In genomic region chrX:3442543-3443207, dm6 we compare ENCODE assay signal across 2 fruit fly cellular contexts.
TF ChIP-seq lines count a peak whose summit lies in the region.

No protein-coding gene starts in this region.

- TF ChIP-seq CTCF in whole organism, embryonic (GFP tag; optimal IDR thresholded peaks at IDR 0.05; lab: Kevin White, UChicago): no peak

TF ChIP-seq in whole organism, adult, 20 proteins besides CTCF, POLR2A, EP300 and RAD21:
- TF ChIP-seq kay (GFP tag; lab: Kevin White, UChicago; ENCODE audit: borderline replicate concordance) (peak; percentile 76), ovo (GFP tag; optimal IDR thresholded peaks at IDR 0.05; lab: Kevin White, UChicago) (no peak), Mnt (GFP tag; optimal IDR thresholded peaks at IDR 0.05; lab: Kevin White, UChicago) (peak; percentile 1), pad (GFP tag; optimal IDR thresholded peaks at IDR 0.05; lab: Kevin White, UChicago) (no peak), cic (GFP tag; optimal IDR thresholded peaks at IDR 0.05; lab: Kevin White, UChicago) (peak; percentile 81)

TF ChIP-seq in whole organism, embryonic, 481 proteins besides CTCF, POLR2A, EP300 and RAD21:
- TF ChIP-seq mirr (GFP tag; optimal IDR thresholded peaks at IDR 0.05; lab: Kevin White, UChicago) (peak; percentile 20), CG8290 (GFP tag; optimal IDR thresholded peaks at IDR 0.05; lab: Kevin White, UChicago) (no peak), CG8290 (tag; optimal IDR thresholded peaks at IDR 0.05; lab: Kevin White, UChicago) (peak in 1 of 2 experiments; percentile 5), CG3163 (GFP tag; optimal IDR thresholded peaks at IDR 0.05; lab: Kevin White, UChicago) (no peak), tin (GFP tag; optimal IDR thresholded peaks at IDR 0.05; lab: Kevin White, UChicago) (no peak), Atf6 (GFP tag; IDR thresholded peaks at IDR 0.05; lab: Robert Waterston, UW) (no peak), z (GFP tag; IDR thresholded peaks at IDR 0.05; lab: Robert Waterston, UW) (no peak), Doc3 (GFP tag; IDR thresholded peaks at IDR 0.05; lab: Robert Waterston, UW; ENCODE audit: partially characterized antibody) (no peak), H2.0 (GFP tag; IDR thresholded peaks at IDR 0.05; lab: Robert Waterston, UW) (no peak), CG10366 (GFP tag; IDR thresholded peaks at IDR 0.05; lab: Robert Waterston, UW) (no peak), CG34376 (GFP tag; optimal IDR thresholded peaks at IDR 0.05; lab: Kevin White, UChicago) (peak; percentile 74), CG6254 (GFP tag; optimal IDR thresholded peaks at IDR 0.05; lab: Kevin White, UChicago) (no peak), eve (GFP tag; optimal IDR thresholded peaks at IDR 0.05; lab: Kevin White, UChicago) (no peak), Oli (tag; optimal IDR thresholded peaks at IDR 0.05; lab: Kevin White, UChicago) (no peak), CG10147 (GFP tag; optimal IDR thresholded peaks at IDR 0.05; lab: Kevin White, UChicago) (no peak), row (GFP tag; IDR thresholded peaks at IDR 0.05; lab: Robert Waterston, UW) (0 out of 3 replicates have a peak, but pooled peaks have one; percentile 25), CG4328 (GFP tag; optimal IDR thresholded peaks at IDR 0.05; lab: Kevin White, UChicago) (no peak), bigmax (GFP tag; optimal IDR thresholded peaks at IDR 0.05; lab: Kevin White, UChicago) (no peak), sob (GFP tag; IDR thresholded peaks at IDR 0.05; lab: Robert Waterston, UW) (no peak), Side (GFP tag; optimal IDR thresholded peaks at IDR 0.05; lab: Kevin White, UChicago) (no peak), Mes4 (GFP tag; optimal IDR thresholded peaks at IDR 0.05; lab: Kevin White, UChicago) (no peak), Tbp (GFP tag; optimal IDR thresholded peaks at IDR 0.05; lab: Kevin White, UChicago) (no peak), fd64A (GFP tag; optimal IDR thresholded peaks at IDR 0.05; lab: Kevin White, UChicago) (no peak), gem (tag; optimal IDR thresholded peaks at IDR 0.05; lab: Kevin White, UChicago) (peak; percentile 23), Ada2b (GFP tag; IDR thresholded peaks at IDR 0.05; lab: Robert Waterston, UW) (no peak), ken (GFP tag; IDR thresholded peaks at IDR 0.05; lab: Robert Waterston, UW) (no peak), pzg (GFP tag; optimal IDR thresholded peaks at IDR 0.05; lab: Kevin White, UChicago) (no peak), CG6791 (GFP tag; IDR thresholded peaks at IDR 0.05; lab: Robert Waterston, UW; ENCODE audit: partially characterized antibody) (no peak), CG13287 (GFP tag; IDR thresholded peaks at IDR 0.05; lab: Robert Waterston, UW; ENCODE audit: partially characterized antibody) (no peak), Deaf1 (tag; optimal IDR thresholded peaks at IDR 0.05; lab: Kevin White, UChicago) (peak; percentile 6), slbo (GFP tag; IDR thresholded peaks at IDR 0.05; lab: Robert Waterston, UW) (peak; percentile 49), CG2712 (tag; optimal IDR thresholded peaks at IDR 0.05; lab: Kevin White, UChicago) (no peak), Nf-YC (tag; optimal IDR thresholded peaks at IDR 0.05; lab: Kevin White, UChicago) (no peak), nom (GFP tag; optimal IDR thresholded peaks at IDR 0.05; lab: Kevin White, UChicago) (no peak), chif (GFP tag; optimal IDR thresholded peaks at IDR 0.05; lab: Kevin White, UChicago) (no peak), CG9932 (GFP tag; IDR thresholded peaks at IDR 0.05; lab: Robert Waterston, UW) (no peak), CG14014 (GFP tag; IDR thresholded peaks at IDR 0.05; lab: Robert Waterston, UW) (no peak), CG14860 (GFP tag; IDR thresholded peaks at IDR 0.05; lab: Robert Waterston, UW; ENCODE audit: partially characterized antibody) (no peak), NFAT (GFP tag; IDR thresholded peaks at IDR 0.05; lab: Robert Waterston, UW) (no peak), seq (GFP tag; IDR thresholded peaks at IDR 0.05; lab: Robert Waterston, UW) (no peak), D19B (GFP tag; optimal IDR thresholded peaks at IDR 0.05; lab: Kevin White, UChicago) (peak; percentile 28), Ets97D (GFP tag; optimal IDR thresholded peaks at IDR 0.05; lab: Kevin White, UChicago) (no peak), sc (optimal IDR thresholded peaks at IDR 0.05; lab: Kevin White, UChicago) (no peak), sc (GFP tag; optimal IDR thresholded peaks at IDR 0.05; lab: Kevin White, UChicago) (no peak), CG18599 (GFP tag; optimal IDR thresholded peaks at IDR 0.05; lab: Kevin White, UChicago) (no peak), CG17802 (tag; optimal IDR thresholded peaks at IDR 0.05; lab: Kevin White, UChicago) (no peak), hb (GFP tag; IDR thresholded peaks at IDR 0.05; lab: Robert Waterston, UW; ENCODE audit: partially characterized antibody) (no peak), Hmr (GFP tag; optimal IDR thresholded peaks at IDR 0.05; lab: Kevin White, UChicago) (no peak), sug (tag; optimal IDR thresholded peaks at IDR 0.05; lab: Kevin White, UChicago) (peak; percentile 69), CG11504 (tag; optimal IDR thresholded peaks at IDR 0.05; lab: Kevin White, UChicago) (peak; percentile 11), CG18262 (tag; optimal IDR thresholded peaks at IDR 0.05; lab: Kevin White, UChicago) (no peak), hkb (optimal IDR thresholded peaks at IDR 0.05; lab: Kevin White, UChicago) (no peak), hkb (GFP tag; IDR thresholded peaks at IDR 0.05; lab: Robert Waterston, UW) (no peak), nmo (GFP tag; optimal IDR thresholded peaks at IDR 0.05; lab: Kevin White, UChicago) (no peak), Lhr (GFP tag; optimal IDR thresholded peaks at IDR 0.05; lab: Kevin White, UChicago) (no peak), CG14710 (tag; optimal IDR thresholded peaks at IDR 0.05; lab: Kevin White, UChicago) (no peak), slp2 (GFP tag; optimal IDR thresholded peaks at IDR 0.05; lab: Kevin White, UChicago) (no peak), Meics (GFP tag; optimal IDR thresholded peaks at IDR 0.05; lab: Kevin White, UChicago) (no peak), Fer3 (tag; optimal IDR thresholded peaks at IDR 0.05; lab: Kevin White, UChicago) (no peak), CG30403 (GFP tag; optimal IDR thresholded peaks at IDR 0.05; lab: Kevin White, UChicago) (peak; percentile 15), Bgb (GFP tag; IDR thresholded peaks at IDR 0.05; lab: Robert Waterston, UW; ENCODE audit: partially characterized antibody) (no peak), ash1 (GFP tag; optimal IDR thresholded peaks at IDR 0.05; lab: Kevin White, UChicago) (no peak), Elba2 (GFP tag; optimal IDR thresholded peaks at IDR 0.05; lab: Kevin White, UChicago) (no peak), dimm (GFP tag; IDR thresholded peaks at IDR 0.05; lab: Robert Waterston, UW) (no peak), Dek (tag; optimal IDR thresholded peaks at IDR 0.05; lab: Kevin White, UChicago) (no peak), D (optimal IDR thresholded peaks at IDR 0.05; lab: Kevin White, UChicago) (no peak), D (GFP tag; optimal IDR thresholded peaks at IDR 0.05; lab: Kevin White, UChicago) (no peak), dmrt99B (tag; optimal IDR thresholded peaks at IDR 0.05; lab: Kevin White, UChicago) (no peak), abd-A (tag; optimal IDR thresholded peaks at IDR 0.05; lab: Kevin White, UChicago) (no peak), CG11696 (GFP tag; IDR thresholded peaks at IDR 0.05; lab: Robert Waterston, UW) (no peak), Med (GFP tag; lab: Kevin White, UChicago) (peak; percentile 25), CG4707 (GFP tag; optimal IDR thresholded peaks at IDR 0.05; lab: Kevin White, UChicago) (no peak), CG7987 (GFP tag; optimal IDR thresholded peaks at IDR 0.05; lab: Kevin White, UChicago) (peak; percentile 30), CG9817 (tag; optimal IDR thresholded peaks at IDR 0.05; lab: Kevin White, UChicago) (no peak), amos (GFP tag; IDR thresholded peaks at IDR 0.05; lab: Robert Waterston, UW; ENCODE audit: partially characterized antibody) (no peak), inv (GFP tag; IDR thresholded peaks at IDR 0.05; lab: Robert Waterston, UW; ENCODE audit: partially characterized antibody) (no peak), Hsf (GFP tag; optimal IDR thresholded peaks at IDR 0.05; lab: Kevin White, UChicago) (no peak), Pdp1 (GFP tag; optimal IDR thresholded peaks at IDR 0.05; lab: Kevin White, UChicago) (peak in 1 of 2 experiments; percentile 92), grn (GFP tag; optimal IDR thresholded peaks at IDR 0.05; lab: Kevin White, UChicago) (peak; percentile 10), CG10543 (GFP tag; optimal IDR thresholded peaks at IDR 0.05; lab: Kevin White, UChicago) (peak; percentile 41), exex (tag; optimal IDR thresholded peaks at IDR 0.05; lab: Kevin White, UChicago) (peak; percentile 42), grau (tag; optimal IDR thresholded peaks at IDR 0.05; lab: Kevin White, UChicago) (peak; percentile 20), CG2678 (tag; optimal IDR thresholded peaks at IDR 0.05; lab: Kevin White, UChicago) (peak; percentile 22), sens (GFP tag; lab: Kevin White, UChicago) (peak; percentile 6)

Comparison
In these comparisons a context has a peak if more than half of its experiments do, and no peak if none do; other contexts are left out.
1. Of the 1 proteins assayed by ChIP-seq in both whole organism, embryonic and whole organism, adult: peak only in whole organism, embryonic: none; only in whole organism, adult: kay; in both: none; in neither: 0.